Worm (Caenorhabditis elegans) whole organism, young adult: ENCODE measurements around the gene F56C3.8.

Experiments
- B0019.2 ChIP-seq: fragments of 200-800 bp; sonication (Bioruptor generic); conservative IDR thresholded peaks from 2 replicates; pipeline ENCODE4 v1.3.6; 2022; ENCODE audit warnings: missing genetic modification reagents, missing genetic modification characterization, missing compliant biosample characterization
- B0035.1 ChIP-seq: sonication (generic microtip); optimal IDR thresholded peaks from 2 replicates; lab custom pipeline; 2016; ENCODE audit warnings: missing genetic modification characterization, mild to moderate bottlenecking, missing compliant biosample characterization, missing genotype, missing genetic modification reagents
- B0261.1 ChIP-seq: sonication (generic microtip); optimal IDR thresholded peaks from 2 replicates; lab custom pipeline; 2016; ENCODE audit warnings: mild to moderate bottlenecking, missing genetic modification characterization, moderate library complexity, missing compliant biosample characterization
- B0336.3 ChIP-seq: fragments of 200-800 bp; sonication (Bioruptor generic); IDR thresholded peaks from 2 replicates; pipeline ENCODE4 v1.3.6; 2022; ENCODE audit warnings: missing genetic modification characterization, missing compliant biosample characterization
- F52B5.7 ChIP-seq: sonication (generic microtip); optimal IDR thresholded peaks from 2 replicates; lab custom pipeline; 2016; ENCODE audit warnings: mild to moderate bottlenecking, missing genetic modification characterization, missing compliant biosample characterization
- F55B11.4 ChIP-seq: sonication (generic microtip); optimal IDR thresholded peaks from 2 replicates; lab custom pipeline; 2016; ENCODE audit warnings: missing compliant biosample characterization, missing genetic modification characterization, borderline replicate concordance; ENCODE audit not compliant: insufficient read depth
- K11D2.4 ChIP-seq: fragments of 200-800 bp; sonication (Bioruptor generic); IDR thresholded peaks from 2 replicates; pipeline ENCODE4 v1.3.6; 2022; ENCODE audit warnings: missing genetic modification reagents, missing genetic modification characterization, missing compliant biosample characterization
- Y56A3A.18 ChIP-seq: fragments of 200-800 bp; sonication (Bioruptor generic); IDR thresholded peaks from 2 replicates; pipeline ENCODE4 v1.3.6; 2022; ENCODE audit warnings: missing genetic modification reagents, missing genetic modification characterization, missing compliant biosample characterization
- akir-1 ChIP-seq: fragments of 200-800 bp; sonication (Bioruptor generic); optimal IDR thresholded peaks from 2 replicates; lab custom pipeline; 2018; ENCODE audit warnings: mild to moderate bottlenecking, missing genetic modification characterization, moderate library complexity, missing compliant biosample characterization
- atf-7 ChIP-seq: sonication (generic microtip); optimal IDR thresholded peaks from 2 replicates; lab custom pipeline; 2017; ENCODE audit warnings: mild to moderate bottlenecking, missing genetic modification characterization, missing compliant biosample characterization
- attf-6 ChIP-seq: fragments of 200-800 bp; sonication (Bioruptor generic); IDR thresholded peaks from 2 replicates; pipeline ENCODE4 v1.3.6; 2022; ENCODE audit warnings: missing genetic modification reagents, missing genetic modification characterization, missing compliant biosample characterization
- bed-1 ChIP-seq: fragments of 200-800 bp; sonication (Bioruptor generic); IDR thresholded peaks from 2 replicates; pipeline ENCODE4 v1.3.6; 2022; ENCODE audit warnings: missing genetic modification reagents, missing genetic modification characterization, missing compliant biosample characterization
- cebp-1 ChIP-seq, 2 experiments: fragments of 200-800 bp in 1 of 2; sonication (Bioruptor generic) in 1 of 2; sonication (generic microtip) in 1 of 2; IDR thresholded peaks in 1 of 2; optimal IDR thresholded peaks in 1 of 2; 2 replicates each; pipeline versions ENCODE4 v1.3.6 to Lab custom; 2017 to 2022; ENCODE audit warnings: missing compliant biosample characterization in 2 of 2, missing genetic modification characterization in 2 of 2, mild to moderate bottlenecking in 1 of 2, missing genetic modification reagents in 1 of 2, moderate library complexity in 1 of 2
- ceh-100 ChIP-seq: fragments of 200-800 bp; sonication (Bioruptor generic); IDR thresholded peaks from 2 replicates; pipeline ENCODE4 v1.3.6; 2022; ENCODE audit warnings: missing genetic modification reagents, missing genetic modification characterization, missing compliant biosample characterization
- die-1 ChIP-seq: sonication (generic microtip); optimal IDR thresholded peaks from 2 replicates; lab custom pipeline; 2016; ENCODE audit warnings: missing genotype, mild to moderate bottlenecking, missing genetic modification characterization, missing compliant biosample characterization
- dox-1 ChIP-seq: fragments of 200-800 bp; sonication (Bioruptor generic); IDR thresholded peaks from 2 replicates; pipeline ENCODE4 v1.3.6; 2022; ENCODE audit warnings: missing genetic modification reagents, missing genetic modification characterization, missing compliant biosample characterization
- gei-17 ChIP-seq: fragments of 200-800 bp; sonication (Bioruptor generic); optimal IDR thresholded peaks from 2 replicates; lab custom pipeline; 2018; ENCODE audit warnings: mild to moderate bottlenecking, missing genetic modification characterization, missing compliant biosample characterization
- hmg-1.2 ChIP-seq: fragments of 200-800 bp; sonication (Bioruptor generic); IDR thresholded peaks from 2 replicates; pipeline ENCODE4 v1.3.6; 2022; ENCODE audit warnings: missing genetic modification reagents, missing genetic modification characterization, missing compliant biosample characterization
- lag-1 ChIP-seq: fragments of 200-800 bp; sonication (Bioruptor generic); IDR thresholded peaks from 2 replicates; pipeline ENCODE4 v1.3.6; 2022; ENCODE audit warnings: missing genetic modification reagents, missing genetic modification characterization, missing compliant biosample characterization
- let-526 ChIP-seq: fragments of 200-800 bp; sonication (Bioruptor generic); IDR thresholded peaks from 2 replicates; pipeline ENCODE4 v1.3.6; 2022; ENCODE audit warnings: missing genetic modification reagents, missing genetic modification characterization, missing compliant biosample characterization
- lin-26 ChIP-seq: fragments of 200-800 bp; sonication (Bioruptor generic); IDR thresholded peaks from 2 replicates; pipeline ENCODE4 v1.3.6; 2022; ENCODE audit warnings: missing genetic modification reagents, missing genetic modification characterization, missing compliant biosample characterization
- lin-40 ChIP-seq: sonication (generic microtip); optimal IDR thresholded peaks from 2 replicates; lab custom pipeline; 2016; ENCODE audit warnings: missing genetic modification characterization, mild to moderate bottlenecking, missing compliant biosample characterization, missing genotype, missing genetic modification reagents
- madf-3 ChIP-seq: fragments of 200-800 bp; sonication (Bioruptor generic); IDR thresholded peaks from 2 replicates; pipeline ENCODE4 v1.3.6; 2022; ENCODE audit warnings: missing genetic modification reagents, missing genetic modification characterization, missing compliant biosample characterization
- madf-8 ChIP-seq: fragments of 200-800 bp; sonication (Bioruptor generic); conservative IDR thresholded peaks from 2 replicates; pipeline ENCODE4 v1.3.6; 2022; ENCODE audit warnings: missing genetic modification reagents, missing genetic modification characterization, missing compliant biosample characterization
- mcd-1 ChIP-seq: fragments of 200-800 bp; sonication (Bioruptor generic); IDR thresholded peaks from 2 replicates; pipeline ENCODE4 v1.3.6; 2022; ENCODE audit warnings: missing genetic modification reagents, missing genetic modification characterization, missing compliant biosample characterization
- nfya-2 ChIP-seq: fragments of 200-800 bp; sonication (Bioruptor generic); IDR thresholded peaks from 2 replicates; pipeline ENCODE4 v1.3.6; 2022; ENCODE audit warnings: missing genetic modification reagents, missing genetic modification characterization, missing compliant biosample characterization
- nfyb-1 ChIP-seq: fragments of 200-800 bp; sonication (Bioruptor generic); IDR thresholded peaks from 2 replicates; pipeline ENCODE4 v1.3.6; 2022; ENCODE audit warnings: missing genetic modification reagents, missing genetic modification characterization, missing compliant biosample characterization
- pha-4 ChIP-seq: fragments of 150-350 bp; sonication (generic microtip); optimal IDR thresholded peaks from 2 replicates; lab custom pipeline; 2014; ENCODE audit warnings: missing biosample characterization, missing genetic modification reagents, missing genetic modification characterization
- rec-8 ChIP-seq, 2 experiments: sonication (generic microtip); optimal IDR thresholded peaks; 2 replicates each; lab custom pipeline; 2016; ENCODE audit warnings: mild to moderate bottlenecking in 2 of 2, missing genetic modification characterization in 2 of 2, missing genetic modification reagents in 2 of 2, missing genotype in 2 of 2, missing biosample characterization in 1 of 2, missing compliant biosample characterization in 1 of 2, moderate library complexity in 1 of 2
- rpc-1 ChIP-seq, 2 experiments: fragments of 150-350 bp in 1 of 2; sonication (generic microtip) in 1 of 2; optimal IDR thresholded peaks; 2 replicates each; lab custom pipeline; 2014 to 2018; ENCODE audit warnings: missing biosample characterization in 1 of 2, missing genetic modification characterization in 1 of 2, missing genetic modification reagents in 1 of 2, missing genotype in 1 of 2
- snpc-4 ChIP-seq, 5 experiments: fragments of 150-350 bp in 1 of 5; sonication (generic microtip) in 4 of 5; optimal IDR thresholded peaks; 2 replicates each; lab custom pipeline; 2014 to 2018; ENCODE audit warnings: missing genetic modification characterization in 5 of 5, missing biosample characterization in 3 of 5, antibody characterized with exemption in 2 of 5, mild to moderate bottlenecking in 2 of 5, missing compliant biosample characterization in 2 of 5, missing genotype in 2 of 5, moderate library complexity in 2 of 5, missing genetic modification reagents in 1 of 5
- sptf-2 ChIP-seq: fragments of 200-800 bp; sonication (Bioruptor generic); optimal IDR thresholded peaks from 2 replicates; lab custom pipeline; 2018; ENCODE audit warnings: mild to moderate bottlenecking, missing genetic modification characterization, missing compliant biosample characterization
- unc-130 ChIP-seq: sonication (generic microtip); optimal IDR thresholded peaks from 2 replicates; lab custom pipeline; 2016; ENCODE audit warnings: missing genetic modification reagents, missing genetic modification characterization, missing compliant biosample characterization
- zfh-2 ChIP-seq: fragments of 200-800 bp; sonication (Bioruptor generic); conservative IDR thresholded peaks from 2 replicates; pipeline ENCODE4 v1.3.6; 2022; ENCODE audit warnings: missing genetic modification reagents, missing genetic modification characterization, missing compliant biosample characterization
- ztf-25 ChIP-seq: fragments of 200-800 bp; sonication (Bioruptor generic); IDR thresholded peaks from 2 replicates; pipeline ENCODE4 v1.3.6; 2022; ENCODE audit warnings: missing genetic modification reagents, missing genetic modification characterization, missing compliant biosample characterization
- ztf-26 ChIP-seq: sonication (generic microtip); optimal IDR thresholded peaks from 2 replicates; lab custom pipeline; 2017; ENCODE audit warnings: missing genetic modification characterization, missing compliant biosample characterization
- ztf-3 ChIP-seq: fragments of 200-800 bp; sonication (Bioruptor generic); optimal IDR thresholded peaks from 2 replicates; lab custom pipeline; 2018; ENCODE audit warnings: mild to moderate bottlenecking, missing genetic modification characterization, missing compliant biosample characterization

Gene F56C3.8

DNA sequence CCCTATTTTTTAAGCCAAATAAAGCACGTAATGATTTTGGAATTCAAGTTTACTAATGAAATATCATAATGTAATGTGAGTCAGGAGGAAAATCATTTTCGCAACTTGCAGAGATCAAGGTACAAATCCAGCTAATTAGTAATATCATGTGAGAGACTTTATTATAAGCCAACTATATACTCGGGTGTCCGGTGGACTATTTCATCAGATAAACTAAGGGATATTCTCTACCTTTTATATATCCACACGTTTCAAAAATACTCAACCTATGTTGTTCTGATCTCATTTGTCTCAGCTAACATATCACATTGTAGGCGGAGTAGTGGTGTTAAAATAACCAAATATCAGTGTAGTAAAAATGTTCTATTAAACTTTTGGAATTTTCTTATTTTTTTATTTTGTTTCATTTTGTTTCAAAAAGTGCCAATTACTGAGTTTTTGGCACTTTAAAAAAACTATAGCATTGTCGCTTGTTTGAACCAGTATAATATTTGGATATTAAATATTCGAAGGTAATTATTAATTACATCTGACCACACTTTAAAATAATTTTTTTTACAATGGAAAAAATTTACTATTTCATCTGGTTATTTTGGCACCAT lies 5.0 kb upstream of the F56C3.8 start (continued):
- TF ChIP-seq dox-1 (GFP tag; lab: Robert Waterston, UW) (peak; percentile 90), bed-1 (no peak), snpc-4 (GFP tag; optimal IDR thresholded peaks at IDR 0.05; lab: Kevin White, UChicago) (no peak), snpc-4 (tag; optimal IDR thresholded peaks at IDR 0.05; lab: Kevin White, UChicago) (peak; percentile 41 to 81 (median 69)), rec-8 (tag; optimal IDR thresholded peaks at IDR 0.05; lab: Kevin White, UChicago) (peak in 1 of 2 experiments; percentile 43), lin-26 (GFP tag; lab: Robert Waterston, UW) (0 out of 2 replicates have a peak, but pooled peaks have one; percentile 30), unc-130 (GFP tag; lab: Kevin White, UChicago) (no peak), lin-40 (peak; percentile 99), B0336.3 (GFP tag; lab: Robert Waterston, UW) (peak; percentile 95), akir-1 (GFP tag; lab: Kevin White, UChicago) (peak; percentile 23), die-1 (tag; lab: Kevin White, UChicago) (no peak)

DNA sequence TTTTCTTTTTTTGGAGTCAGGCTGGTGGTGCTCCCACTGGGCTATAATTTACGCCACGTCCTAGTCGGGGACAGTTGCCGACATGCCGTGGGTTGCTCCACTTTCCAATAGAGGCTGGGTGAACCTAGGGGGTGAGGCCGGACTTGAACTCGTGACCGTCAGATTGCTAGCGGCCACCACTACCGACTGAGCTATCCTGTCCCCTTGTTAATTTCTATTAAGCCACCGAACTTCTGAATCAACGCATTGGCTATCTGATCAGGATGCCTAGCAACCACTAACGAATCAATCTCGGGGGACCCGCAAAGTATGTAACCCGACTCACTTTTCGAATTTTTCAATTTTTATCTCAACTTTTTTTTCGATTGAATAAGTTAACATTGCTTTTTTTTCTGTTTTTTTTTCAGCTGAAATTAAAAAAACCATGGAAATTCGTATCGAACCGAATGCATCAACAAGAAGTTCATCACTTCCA lies 2.5 kb upstream of the F56C3.8 start, which contains the start of gene F56C3.1:
Gene F56C3.1 (plus strand): TSS at position 425 of the 475 bp plus-strand sequence.
- no peak for TF ChIP-seq ztf-26 (tag; lab: Kevin White, UChicago)
- peak; percentile 59; the same call in 1 of the 2 replicates for TF ChIP-seq K11D2.4
- peak; percentile 58; the same call in 1 of the 2 replicates for TF ChIP-seq nfyb-1 (GFP tag; lab: Robert Waterston, UW)
- TF ChIP-seq cebp-1 (GFP tag; IDR thresholded peaks at IDR 0.05; lab: Robert Waterston, UW), result no peak
- TF ChIP-seq cebp-1 (tag; optimal IDR thresholded peaks at IDR 0.05; lab: Kevin White, UChicago), result peak; percentile 21
- TF ChIP-seq gei-17, result peak; percentile 38
- peak; percentile 49 for TF ChIP-seq mcd-1 (GFP tag; lab: Robert Waterston, UW)
- 0 out of 2 replicates have a peak, but pooled peaks have one; percentile 43 for TF ChIP-seq Y56A3A.18 (GFP tag; lab: Robert Waterston, UW)
- TF ChIP-seq let-526 (GFP tag; lab: Robert Waterston, UW), result no peak
- no peak for TF ChIP-seq rpc-1 (optimal IDR thresholded peaks at IDR 0.05; lab: Kevin White, UChicago)
- TF ChIP-seq rpc-1 (tag; optimal IDR thresholded peaks at IDR 0.05; lab: Kevin White, UChicago), result peak; percentile 36
- TF ChIP-seq lin-26 (GFP tag; lab: Robert Waterston, UW), result 0 out of 2 replicates have a peak, but pooled peaks have one; percentile 39
- TF ChIP-seq B0336.3 (GFP tag; lab: Robert Waterston, UW), result no peak
- 0 out of 2 replicates have a peak, but pooled peaks have one; percentile 20 for TF ChIP-seq hmg-1.2
- TF ChIP-seq dox-1 (GFP tag; lab: Robert Waterston, UW), result peak; percentile 71

- no peak for TF ChIP-seq attf-6
- TF ChIP-seq zfh-2 (GFP tag; lab: Robert Waterston, UW), result peak; percentile 78
Measured at ce11 chrX:1383546-1383945, 892 bp downstream of the F56C3.8 start.

- TF ChIP-seq gei-17 (no peak), B0261.1 (tag; lab: Kevin White, UChicago) (no peak), atf-7 (tag; lab: Kevin White, UChicago) (no peak), nfya-2 (no peak), B0019.2 (GFP tag; lab: Robert Waterston, UW) (no peak), let-526 (GFP tag; lab: Robert Waterston, UW) (no peak), sptf-2 (GFP tag; lab: Kevin White, UChicago) (no peak), ztf-3 (GFP tag; lab: Kevin White, UChicago) (no peak), madf-8 (GFP tag; lab: Robert Waterston, UW) (no peak), F55B11.4 (tag; lab: Kevin White, UChicago) (no peak), F52B5.7 (tag; lab: Kevin White, UChicago) (no peak), pha-4 (tag; lab: Kevin White, UChicago) (no peak), B0035.1 (no peak), lag-1 (GFP tag; lab: Robert Waterston, UW) (no peak), madf-3 (GFP tag; lab: Robert Waterston, UW) (no peak), zfh-2 (GFP tag; lab: Robert Waterston, UW) (no peak), ceh-100 (GFP tag; lab: Robert Waterston, UW) (no peak), ztf-25 (GFP tag; lab: Robert Waterston, UW) (no peak)
Measured at ce11 chrX:1381565-1381964, 2.9 kb downstream of the F56C3.8 start, which contains the start of gene F56C3.10. TSS of gene F56C3.10 (minus strand) at chrX:1381665.
